Fruit fly (Drosophila melanogaster) whole organism, embryonic: ENCODE data around the gene CG31636.

ENCODE experiments used
- CG10147 ChIP-seq: fragments of 200-800 bp; sonication (Bioruptor generic); optimal IDR thresholded peaks from 2 replicates; lab custom pipeline; 2019; ENCODE audit warnings: missing biosample characterization, mild to moderate bottlenecking, missing genetic modification characterization, moderate library complexity
- CG10321 ChIP-seq: fragments of 200-800 bp; sonication (Bioruptor generic); IDR thresholded peaks from 2 replicates; pipeline ENCODE4 v1.3.6; 2022; ENCODE audit warnings: missing biosample characterization, missing genetic modification characterization
- CG10431 ChIP-seq: fragments of 200-800 bp; sonication (Bioruptor generic); optimal IDR thresholded peaks from 3 replicates; lab custom pipeline; 2018; ENCODE audit warnings: missing biosample characterization, mild to moderate bottlenecking, missing genetic modification characterization
- CG11093 ChIP-seq: fragments of 200-800 bp; sonication (Bioruptor generic); IDR thresholded peaks from 3 replicates; pipeline ENCODE4 v1.3.6; 2022; ENCODE audit warnings: missing biosample characterization, missing genetic modification characterization
- CG12299 ChIP-seq: fragments of 200-800 bp; sonication (Bioruptor generic); optimal IDR thresholded peaks from 2 replicates; lab custom pipeline; 2018; ENCODE audit warnings: missing biosample characterization, mild to moderate bottlenecking, missing genetic modification characterization
- CG12769 ChIP-seq: fragments of 200-800 bp; sonication (Bioruptor generic); optimal IDR thresholded peaks from 2 replicates; lab custom pipeline; 2019; ENCODE audit warnings: missing biosample characterization, mild to moderate bottlenecking, missing genetic modification characterization, moderate library complexity
- CG14667 ChIP-seq: fragments of 200-800 bp; sonication (Bioruptor generic); IDR thresholded peaks from 2 replicates; pipeline ENCODE4 v1.3.6; 2022; ENCODE audit warnings: missing biosample characterization, missing genetic modification characterization
- CG14710 ChIP-seq: fragments of 200-800 bp; sonication (Bioruptor generic); optimal IDR thresholded peaks from 3 replicates; lab custom pipeline; 2019; ENCODE audit warnings: missing biosample characterization, mild to moderate bottlenecking, missing genetic modification characterization, moderate library complexity
- CG15696 ChIP-seq: fragments of 200-800 bp; sonication (Bioruptor generic); optimal IDR thresholded peaks from 2 replicates; lab custom pipeline; 2019; ENCODE audit warnings: missing biosample characterization, mild to moderate bottlenecking, missing genetic modification characterization, moderate library complexity
- CG16779 ChIP-seq: fragments of 200-800 bp; sonication (Bioruptor generic); IDR thresholded peaks from 2 replicates; pipeline ENCODE4 v1.3.6; 2022; ENCODE audit warnings: missing biosample characterization, missing genetic modification characterization
- CG1832 ChIP-seq: fragments of 200-800 bp; sonication (Bioruptor generic); optimal IDR thresholded peaks from 2 replicates; lab custom pipeline; 2017; ENCODE audit warnings: missing biosample characterization, mild to moderate bottlenecking, missing genetic modification characterization, inconsistent platforms
- CG2875 ChIP-seq: fragments of 200-800 bp; sonication (Bioruptor generic); optimal IDR thresholded peaks from 2 replicates; lab custom pipeline; 2017; ENCODE audit warnings: missing biosample characterization, mild to moderate bottlenecking, missing genetic modification characterization, missing genetic modification reagents
- CG32767 ChIP-seq: fragments of 200-800 bp; sonication (Bioruptor generic); IDR thresholded peaks from 2 replicates; pipeline ENCODE4 v1.3.6; 2022; ENCODE audit warnings: missing biosample characterization, missing genetic modification characterization
- CG3838 ChIP-seq: fragments of 200-800 bp; sonication (Bioruptor generic); optimal IDR thresholded peaks from 3 replicates; lab custom pipeline; 2016; ENCODE audit warnings: missing biosample characterization, missing genetic modification characterization
- CG3847 ChIP-seq: fragments of 200-800 bp; sonication (Bioruptor generic); IDR thresholded peaks from 2 replicates; pipeline ENCODE4 v1.3.6; 2022; ENCODE audit warnings: missing biosample characterization, missing genetic modification characterization
- CG7839 ChIP-seq: fragments of 200-800 bp; sonication (Bioruptor generic); optimal IDR thresholded peaks from 3 replicates; lab custom pipeline; 2018; ENCODE audit warnings: missing biosample characterization, mild to moderate bottlenecking, missing genetic modification characterization, moderate library complexity
- CG7987 ChIP-seq: fragments of 200-800 bp; sonication (Bioruptor generic); optimal IDR thresholded peaks from 2 replicates; lab custom pipeline; 2018; ENCODE audit warnings: missing biosample characterization, mild to moderate bottlenecking, missing genetic modification characterization, moderate library complexity
- CG9932 ChIP-seq: fragments of 200-800 bp; sonication (Bioruptor generic); IDR thresholded peaks from 2 replicates; pipeline ENCODE4 v1.3.6; 2022; ENCODE audit warnings: missing biosample characterization, missing genetic modification characterization
- CHES-1-like ChIP-seq: fragments of 200-800 bp; sonication (Bioruptor generic); optimal IDR thresholded peaks from 2 replicates; lab custom pipeline; 2016; ENCODE audit warnings: missing biosample characterization, missing genetic modification characterization
- Camta ChIP-seq: fragments of 200-800 bp; sonication (Bioruptor generic); optimal IDR thresholded peaks from 2 replicates; lab custom pipeline; 2016; ENCODE audit warnings: missing biosample characterization, missing genetic modification characterization
- D19B ChIP-seq: fragments of 200-800 bp; sonication (Bioruptor generic); optimal IDR thresholded peaks from 2 replicates; lab custom pipeline; 2017; ENCODE audit warnings: missing biosample characterization, mild to moderate bottlenecking, missing genetic modification characterization
- Drgx ChIP-seq: fragments of 200-800 bp; sonication (Bioruptor generic); IDR thresholded peaks from 2 replicates; pipeline ENCODE4 v1.3.6; 2022; ENCODE audit warnings: missing biosample characterization, missing genetic modification characterization
- Ets65A ChIP-seq: fragments of 200-800 bp; sonication (Bioruptor generic); peaks from one replicate; lab custom pipeline; 2016; ENCODE audit warnings: missing biosample characterization, missing genetic modification characterization
- Fer1 ChIP-seq: fragments of 200-800 bp; sonication (Bioruptor generic); optimal IDR thresholded peaks from 2 replicates; lab custom pipeline; 2017; ENCODE audit warnings: missing biosample characterization, mild to moderate bottlenecking, missing genetic modification characterization
- GATAe ChIP-seq: fragments of 200-800 bp; sonication (Bioruptor generic); conservative IDR thresholded peaks from 2 replicates; pipeline ENCODE4 v1.3.6; 2022; ENCODE audit warnings: missing biosample characterization, missing genetic modification characterization
- HLH4C ChIP-seq: fragments of 200-800 bp; sonication (Bioruptor generic); IDR thresholded peaks from 3 replicates; pipeline ENCODE4 v1.3.6; 2022; ENCODE audit warnings: missing biosample characterization, missing genetic modification characterization; ENCODE audit not compliant: partially characterized antibody
- HLHmδ ChIP-seq: fragments of 200-800 bp; sonication (Bioruptor generic); optimal IDR thresholded peaks from 2 replicates; lab custom pipeline; 2018; ENCODE audit warnings: missing biosample characterization, mild to moderate bottlenecking, missing genetic modification characterization, moderate library complexity
- Hand ChIP-seq: fragments of 200-800 bp; sonication (Bioruptor generic); optimal IDR thresholded peaks from 2 replicates; lab custom pipeline; 2017; ENCODE audit warnings: mild to moderate bottlenecking, missing biosample characterization, missing genetic modification reagents, missing genetic modification characterization
- Hr51 ChIP-seq, 2 experiments: fragments of 200-800 bp; sonication (Bioruptor generic); optimal IDR thresholded peaks; 2 replicates in 1 of 2; 3 replicates in 1 of 2; lab custom pipeline; 2016 to 2018; ENCODE audit warnings: missing biosample characterization in 2 of 2, missing genetic modification characterization in 2 of 2, mild to moderate bottlenecking in 1 of 2, moderate library complexity in 1 of 2
- Med ChIP-seq: fragments of 200-800 bp; sonication (Bioruptor generic); peaks from one replicate; lab custom pipeline; 2016; ENCODE audit warnings: missing biosample characterization, missing genetic modification characterization, mild to moderate bottlenecking, inconsistent platforms, moderate library complexity
- NC2α ChIP-seq: fragments of 200-800 bp; sonication (Bioruptor generic); optimal IDR thresholded peaks from 2 replicates; lab custom pipeline; 2016; ENCODE audit warnings: missing biosample characterization, missing genetic modification characterization
- Neu2 ChIP-seq: fragments of 200-800 bp; sonication (Bioruptor generic); optimal IDR thresholded peaks from 3 replicates; lab custom pipeline; 2016; ENCODE audit warnings: missing biosample characterization, missing genetic modification characterization, borderline replicate concordance
- az2 ChIP-seq: fragments of 200-800 bp; sonication (Bioruptor generic); optimal IDR thresholded peaks from 3 replicates; lab custom pipeline; 2016; ENCODE audit warnings: missing biosample characterization, missing genetic modification characterization
- cas ChIP-seq: fragments of 200-800 bp; sonication (Bioruptor generic); IDR thresholded peaks from 2 replicates; pipeline ENCODE4 v1.3.6; 2022; ENCODE audit warnings: missing biosample characterization, missing genetic modification characterization
- dmrt11E ChIP-seq: fragments of 200-800 bp; sonication (Bioruptor generic); optimal IDR thresholded peaks from 3 replicates; lab custom pipeline; 2018; ENCODE audit warnings: missing biosample characterization, mild to moderate bottlenecking, missing genetic modification characterization, moderate library complexity
- esg ChIP-seq: fragments of 200-800 bp; sonication (Bioruptor generic); conservative IDR thresholded peaks from 2 replicates; pipeline ENCODE4 v1.3.6; 2022; ENCODE audit warnings: missing biosample characterization, missing genetic modification characterization
- grn ChIP-seq: fragments of 200-800 bp; sonication (Bioruptor generic); optimal IDR thresholded peaks from 3 replicates; lab custom pipeline; 2017; ENCODE audit warnings: missing biosample characterization, missing genetic modification characterization
- lbe ChIP-seq: fragments of 200-800 bp; sonication (Bioruptor generic); optimal IDR thresholded peaks from 2 replicates; lab custom pipeline; 2016; ENCODE audit warnings: missing biosample characterization, mild to moderate bottlenecking, missing genetic modification characterization
- lmd ChIP-seq: fragments of 200-800 bp; sonication (Bioruptor generic); IDR thresholded peaks from 2 replicates; pipeline ENCODE4 v1.3.6; 2022; ENCODE audit warnings: missing biosample characterization, missing genetic modification characterization
- lola ChIP-seq, 3 experiments: fragments of >200 bp in 2 of 3; fragments of 200-800 bp in 1 of 3; sonication (Bioruptor generic) in 1 of 3; optimal IDR thresholded peaks; 2 replicates each; lab custom pipeline; 2017 to 2019; ENCODE audit warnings: missing biosample characterization in 3 of 3, missing genetic modification characterization in 3 of 3, mild to moderate bottlenecking in 1 of 3, moderate library complexity in 1 of 3
- mld ChIP-seq: fragments of 200-800 bp; sonication (Bioruptor generic); IDR thresholded peaks from 3 replicates; pipeline ENCODE4 v1.3.6; 2022; ENCODE audit warnings: missing biosample characterization, missing genetic modification characterization; ENCODE audit not compliant: partially characterized antibody
- pfk ChIP-seq: fragments of 200-800 bp; sonication (Bioruptor generic); optimal IDR thresholded peaks from 2 replicates; lab custom pipeline; 2018; ENCODE audit warnings: missing biosample characterization, mild to moderate bottlenecking, missing genetic modification characterization, moderate library complexity
- pho ChIP-seq: fragments of 200-800 bp; sonication (Bioruptor generic); optimal IDR thresholded peaks from 2 replicates; lab custom pipeline; 2016; ENCODE audit warnings: missing biosample characterization, missing genetic modification characterization
- prd ChIP-seq, 3 experiments: fragments of >200 bp in 2 of 3; fragments of 200-800 bp in 1 of 3; sonication (Bioruptor generic) in 1 of 3; optimal IDR thresholded peaks in 2 of 3; IDR thresholded peaks in 1 of 3; 2 replicates in 2 of 3; 3 replicates in 1 of 3; pipeline versions ENCODE4 v1.3.6 to Lab custom; 2017 to 2022; ENCODE audit warnings: missing biosample characterization in 1 of 3, missing genetic modification characterization in 1 of 3
- ro ChIP-seq: fragments of 200-800 bp; sonication (Bioruptor generic); IDR thresholded peaks from 2 replicates; pipeline ENCODE4 v1.3.6; 2022; ENCODE audit warnings: missing biosample characterization, missing genetic modification characterization
- sim ChIP-seq: fragments of 200-800 bp; sonication (Bioruptor generic); IDR thresholded peaks from 2 replicates; pipeline ENCODE4 v1.3.6; 2022; ENCODE audit warnings: missing biosample characterization, missing genetic modification characterization
- sima ChIP-seq: fragments of 200-800 bp; sonication (Bioruptor generic); optimal IDR thresholded peaks from 2 replicates; lab custom pipeline; 2016; ENCODE audit warnings: missing biosample characterization, missing genetic modification characterization
- ttk ChIP-seq: fragments of 200-800 bp; sonication (Bioruptor generic); IDR thresholded peaks from 2 replicates; pipeline ENCODE4 v2.1.2; 2022; ENCODE audit warnings: missing biosample characterization, missing genetic modification characterization
- z ChIP-seq: fragments of 200-800 bp; sonication (Bioruptor generic); IDR thresholded peaks from 3 replicates; pipeline ENCODE4 v1.3.6; 2022; ENCODE audit warnings: missing biosample characterization, missing genetic modification characterization

CG31636 gene

DNA sequence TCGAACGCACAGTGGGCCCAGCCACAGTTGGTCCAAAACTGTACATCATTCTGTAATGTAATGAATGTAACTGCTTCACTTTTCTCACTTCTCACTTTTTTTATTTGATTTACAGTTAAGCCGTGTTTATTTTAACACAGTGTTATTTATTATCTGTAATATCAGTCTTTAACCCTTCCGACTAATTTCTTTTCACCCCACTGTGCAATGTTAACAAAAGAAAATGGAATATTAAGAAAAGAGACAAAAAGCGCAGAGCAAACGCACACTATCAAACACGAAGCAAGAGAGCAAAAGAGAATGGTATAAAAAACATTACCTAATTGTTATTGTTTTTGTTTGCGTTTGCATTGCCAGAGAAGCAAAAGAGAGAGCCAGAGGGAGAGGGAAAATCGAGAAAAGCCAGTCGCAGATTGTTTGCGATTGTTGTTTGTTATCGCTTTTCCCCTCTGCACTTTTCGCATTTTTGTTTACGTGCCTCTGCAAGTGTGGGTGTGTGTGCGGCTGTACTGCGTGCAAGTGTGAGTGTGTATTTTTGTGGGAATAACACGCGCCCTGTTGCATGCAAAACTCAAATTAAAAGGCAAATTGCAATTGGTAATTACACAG, 10.7 kb downstream of the CG31636 start (continued):
- TF ChIP-seq HLH4C (GFP tag; lab: Robert Waterston, UW): peak; percentile 60; the same call in 2 of the 3 replicates
- no peak for TF ChIP-seq CG1832 (GFP tag; lab: Kevin White, UChicago)
- TF ChIP-seq Med (GFP tag; lab: Kevin White, UChicago): peak; percentile 100
- TF ChIP-seq CG9932 (GFP tag; lab: Robert Waterston, UW): peak; percentile 92
- peak; percentile 97 for TF ChIP-seq sim (GFP tag; lab: Robert Waterston, UW)
- TF ChIP-seq lola (GFP tag; optimal IDR thresholded peaks at IDR 0.05; lab: Kevin White, UChicago): peak in 1 of 3 experiments; percentile 97
- peak; percentile 94 for TF ChIP-seq CG11093 (GFP tag; lab: Robert Waterston, UW)
- TF ChIP-seq CG16779 (GFP tag; lab: Robert Waterston, UW): peak; percentile 93
- peak; percentile 92 for TF ChIP-seq sima (GFP tag; lab: Kevin White, UChicago)
- TF ChIP-seq CG7839 (tag; lab: Kevin White, UChicago): peak; percentile 99
- TF ChIP-seq CG3838 (GFP tag; lab: Kevin White, UChicago): peak; percentile 97
- TF ChIP-seq NC2α: peak; percentile 98
- peak; percentile 96 for TF ChIP-seq esg (GFP tag; lab: Robert Waterston, UW)
- TF ChIP-seq z (GFP tag; lab: Robert Waterston, UW): peak; percentile 83
- TF ChIP-seq Fer1 (GFP tag; lab: Kevin White, UChicago): peak; percentile 98
- peak; percentile 82 for TF ChIP-seq CG10321 (GFP tag; lab: Robert Waterston, UW)
- peak; percentile 52 for TF ChIP-seq pfk
- TF ChIP-seq HLHmδ (GFP tag; lab: Kevin White, UChicago): no peak
- peak; percentile 97 for TF ChIP-seq pho (GFP tag; lab: Kevin White, UChicago)
- TF ChIP-seq CG2875: peak; percentile 99
- TF ChIP-seq CG12299: peak; percentile 97
- TF ChIP-seq cas: peak; percentile 88
- peak; percentile 94 for TF ChIP-seq CG10431
- TF ChIP-seq prd (optimal IDR thresholded peaks at IDR 0.05; lab: Kevin White, UChicago): no peak
- peak; percentile 99 for TF ChIP-seq prd (GFP tag; IDR thresholded peaks at IDR 0.05; lab: Robert Waterston, UW)
- TF ChIP-seq ttk (GFP tag; lab: Robert Waterston, UW): peak; percentile 97
- peak; percentile 95 for TF ChIP-seq CG3847
- TF ChIP-seq ro (GFP tag; lab: Robert Waterston, UW): peak; percentile 90
- TF ChIP-seq CG12769: peak; percentile 98
- TF ChIP-seq CG10147 (GFP tag; lab: Kevin White, UChicago): peak; percentile 95
- TF ChIP-seq Drgx (GFP tag; lab: Robert Waterston, UW): peak; percentile 98
- no peak for TF ChIP-seq mld (GFP tag; lab: Robert Waterston, UW)
- TF ChIP-seq az2: peak; percentile 99
- TF ChIP-seq dmrt11E (tag; lab: Kevin White, UChicago): peak; percentile 97
- peak; percentile 96 for TF ChIP-seq CG7987 (GFP tag; lab: Kevin White, UChicago)
- peak; percentile 97 for TF ChIP-seq CG14710 (tag; lab: Kevin White, UChicago)
- peak; percentile 95 for TF ChIP-seq Hand
- peak; percentile 99 for TF ChIP-seq CHES-1-like (GFP tag; lab: Kevin White, UChicago)
- TF ChIP-seq CG15696 (tag; lab: Kevin White, UChicago): peak; percentile 95
- TF ChIP-seq Hr51 (GFP tag; optimal IDR thresholded peaks at IDR 0.05; lab: Kevin White, UChicago): peak; percentile 98 to 99
- peak; percentile 100 for TF ChIP-seq Ets65A
- TF ChIP-seq lmd (GFP tag; lab: Robert Waterston, UW): peak; percentile 97
- TF ChIP-seq lbe (GFP tag; lab: Kevin White, UChicago): peak; percentile 86
- TF ChIP-seq Camta: peak; percentile 99
- peak; percentile 94 for TF ChIP-seq CG14667 (GFP tag; lab: Robert Waterston, UW)
- TF ChIP-seq CG32767 (GFP tag; lab: Robert Waterston, UW): peak; percentile 98
- peak; percentile 90 for TF ChIP-seq D19B (GFP tag; lab: Kevin White, UChicago)
- peak; percentile 87 for TF ChIP-seq GATAe (GFP tag; lab: Robert Waterston, UW)
- peak; percentile 94 for TF ChIP-seq Neu2 (GFP tag; lab: Kevin White, UChicago)
- TF ChIP-seq grn (GFP tag; lab: Kevin White, UChicago): peak; percentile 83
